Fruit fly (Drosophila melanogaster) whole organism, embryonic: ENCODE measurements around the gene Spt20.

ENCODE experiments used
- Atf3 ChIP-seq: fragments of 200-800 bp; sonication (Bioruptor generic); optimal IDR thresholded peaks from 3 replicates; lab custom pipeline; 2016; ENCODE audit warnings: missing biosample characterization, missing genetic modification characterization
- Atf6 ChIP-seq: fragments of 200-800 bp; sonication (Bioruptor generic); IDR thresholded peaks from 2 replicates; pipeline ENCODE4 v1.3.6; 2022; ENCODE audit warnings: missing biosample characterization, missing genetic modification characterization
- BEAF-32 ChIP-seq: fragments of 200-800 bp; sonication (Bioruptor generic); optimal IDR thresholded peaks from 3 replicates; lab custom pipeline; 2017; ENCODE audit warnings: missing biosample characterization, missing genetic modification characterization, mild to moderate bottlenecking, moderate library complexity, missing genetic modification reagents
- CG10209 ChIP-seq: fragments of 200-800 bp; sonication (Bioruptor generic); optimal IDR thresholded peaks from 3 replicates; lab custom pipeline; 2017; ENCODE audit warnings: missing biosample characterization, mild to moderate bottlenecking, missing genetic modification characterization, missing genetic modification reagents
- CG11085 ChIP-seq: fragments of 200-800 bp; sonication (Bioruptor generic); IDR thresholded peaks from 2 replicates; pipeline ENCODE4 v1.3.6; 2022; ENCODE audit warnings: missing biosample characterization, missing genetic modification characterization
- CG11504 ChIP-seq: fragments of 200-800 bp; sonication (Bioruptor generic); optimal IDR thresholded peaks from 3 replicates; lab custom pipeline; 2019; ENCODE audit warnings: missing biosample characterization, mild to moderate bottlenecking, missing genetic modification characterization, moderate library complexity
- CG12769 ChIP-seq: fragments of 200-800 bp; sonication (Bioruptor generic); optimal IDR thresholded peaks from 2 replicates; lab custom pipeline; 2019; ENCODE audit warnings: missing biosample characterization, mild to moderate bottlenecking, missing genetic modification characterization, moderate library complexity
- CG15514 ChIP-seq: fragments of 200-800 bp; sonication (Bioruptor generic); optimal IDR thresholded peaks from 3 replicates; lab custom pipeline; 2017; ENCODE audit warnings: missing biosample characterization, missing genetic modification characterization, mild to moderate bottlenecking, moderate library complexity, missing genetic modification reagents
- CG17385 ChIP-seq: fragments of 200-800 bp; sonication (Bioruptor generic); optimal IDR thresholded peaks from 3 replicates; lab custom pipeline; 2018; ENCODE audit warnings: missing biosample characterization, mild to moderate bottlenecking, missing genetic modification characterization
- CG2712 ChIP-seq: fragments of 200-800 bp; optimal IDR thresholded peaks from 3 replicates; lab custom pipeline; 2019; ENCODE audit warnings: missing biosample characterization, mild to moderate bottlenecking, missing genetic modification characterization, moderate library complexity
- CG30403 ChIP-seq: fragments of 200-800 bp; sonication (Bioruptor generic); optimal IDR thresholded peaks from 3 replicates; lab custom pipeline; 2016; ENCODE audit warnings: missing biosample characterization, missing genetic modification characterization
- CG33557 ChIP-seq: fragments of 200-800 bp; sonication (Bioruptor generic); optimal IDR thresholded peaks from 2 replicates; lab custom pipeline; 2019; ENCODE audit warnings: missing biosample characterization, mild to moderate bottlenecking, missing genetic modification characterization, moderate library complexity
- CG3726 ChIP-seq: fragments of 200-800 bp; sonication (Bioruptor generic); IDR thresholded peaks from 3 replicates; pipeline ENCODE4, ENCODE4 v1.3.6; 2022; ENCODE audit warnings: missing biosample characterization, missing genetic modification characterization
- CG3995 ChIP-seq: fragments of 200-800 bp; sonication (Bioruptor generic); optimal IDR thresholded peaks from 3 replicates; lab custom pipeline; 2016; ENCODE audit warnings: missing biosample characterization, missing genetic modification characterization
- CG4424 ChIP-seq: fragments of 200-800 bp; sonication (Bioruptor generic); optimal IDR thresholded peaks from 3 replicates; lab custom pipeline; 2016; ENCODE audit warnings: missing biosample characterization, missing genetic modification characterization
- CG4820 ChIP-seq: fragments of 200-800 bp; sonication (Bioruptor generic); optimal IDR thresholded peaks from 3 replicates; lab custom pipeline; 2016; ENCODE audit warnings: missing biosample characterization, missing genetic modification characterization
- CG4854 ChIP-seq: fragments of 200-800 bp; sonication (Bioruptor generic); optimal IDR thresholded peaks from 2 replicates; lab custom pipeline; 2016; ENCODE audit warnings: missing biosample characterization, missing genetic modification characterization, inconsistent platforms
- CG6654 ChIP-seq: fragments of 200-800 bp; sonication (Bioruptor generic); optimal IDR thresholded peaks from 2 replicates; lab custom pipeline; 2017; ENCODE audit warnings: missing biosample characterization, mild to moderate bottlenecking, missing genetic modification characterization
- CG6854 ChIP-seq: fragments of 200-800 bp; sonication (Bioruptor generic); optimal IDR thresholded peaks from 3 replicates; lab custom pipeline; 2017; ENCODE audit warnings: missing biosample characterization, mild to moderate bottlenecking, missing genetic modification characterization
- CG7556 ChIP-seq: fragments of 200-800 bp; sonication (Bioruptor generic); optimal IDR thresholded peaks from 2 replicates; lab custom pipeline; 2017; ENCODE audit warnings: missing biosample characterization, mild to moderate bottlenecking, missing genetic modification characterization
- CG7839 ChIP-seq: fragments of 200-800 bp; sonication (Bioruptor generic); optimal IDR thresholded peaks from 3 replicates; lab custom pipeline; 2018; ENCODE audit warnings: missing biosample characterization, mild to moderate bottlenecking, missing genetic modification characterization, moderate library complexity
- CG8281 ChIP-seq: fragments of 200-800 bp; sonication (Bioruptor generic); optimal IDR thresholded peaks from 2 replicates; lab custom pipeline; 2018; ENCODE audit warnings: missing biosample characterization, mild to moderate bottlenecking, missing genetic modification characterization, moderate library complexity
- CTCF ChIP-seq: fragments of 200-800 bp; sonication (Bioruptor generic); optimal IDR thresholded peaks from 2 replicates; lab custom pipeline; 2017; ENCODE audit warnings: missing biosample characterization, mild to moderate bottlenecking, missing genetic modification characterization, moderate library complexity
- CrebB ChIP-seq: fragments of 200-800 bp; sonication (Bioruptor generic); optimal IDR thresholded peaks from 3 replicates; lab custom pipeline; 2018; ENCODE audit warnings: missing biosample characterization, mild to moderate bottlenecking, missing genetic modification characterization
- Dfd ChIP-seq, 2 experiments: fragments of >200 bp; optimal IDR thresholded peaks; 2 replicates each; lab custom pipeline; 2017; ENCODE audit warnings: missing biosample characterization in 2 of 2, missing genetic modification characterization in 2 of 2
- Dp ChIP-seq: fragments of 200-800 bp; sonication (Bioruptor generic); optimal IDR thresholded peaks from 2 replicates; lab custom pipeline; 2018; ENCODE audit warnings: missing biosample characterization, mild to moderate bottlenecking, missing genetic modification characterization, moderate library complexity
- ERR ChIP-seq: fragments of 200-800 bp; sonication (Bioruptor generic); optimal IDR thresholded peaks from 2 replicates; lab custom pipeline; 2016; ENCODE audit warnings: missing biosample characterization, missing genetic modification characterization
- Fer3 ChIP-seq: fragments of 200-800 bp; sonication (Bioruptor generic); optimal IDR thresholded peaks from 2 replicates; lab custom pipeline; 2018; ENCODE audit warnings: missing biosample characterization, mild to moderate bottlenecking, missing genetic modification characterization, moderate library complexity
- HLH54F ChIP-seq: fragments of 200-800 bp; sonication (Bioruptor generic); optimal IDR thresholded peaks from 3 replicates; lab custom pipeline; 2016; ENCODE audit warnings: missing biosample characterization, missing genetic modification characterization
- Hr39 ChIP-seq: fragments of >200 bp; optimal IDR thresholded peaks from 2 replicates; lab custom pipeline; 2017
- Max ChIP-seq: fragments of 200-800 bp; sonication (Bioruptor generic); optimal IDR thresholded peaks from 2 replicates; lab custom pipeline; 2016; ENCODE audit warnings: missing biosample characterization, mild to moderate bottlenecking, missing genetic modification characterization
- Rx ChIP-seq: fragments of 200-800 bp; sonication (Bioruptor generic); IDR thresholded peaks from 2 replicates; pipeline ENCODE4 v1.3.6; 2022; ENCODE audit warnings: missing biosample characterization, missing genetic modification characterization
- Sox102F ChIP-seq: fragments of 200-800 bp; sonication (Bioruptor generic); optimal IDR thresholded peaks from 2 replicates; lab custom pipeline; 2018; ENCODE audit warnings: missing biosample characterization, mild to moderate bottlenecking, missing genetic modification characterization, moderate library complexity
- Sry-δ ChIP-seq: fragments of 200-800 bp; sonication (Bioruptor generic); optimal IDR thresholded peaks from 2 replicates; lab custom pipeline; 2016; ENCODE audit warnings: missing biosample characterization, missing genetic modification characterization
- Trl ChIP-seq, 3 experiments: fragments of >200 bp in 2 of 3; fragments of 200-800 bp in 1 of 3; sonication (Bioruptor generic) in 1 of 3; optimal IDR thresholded peaks; 2 replicates in 1 of 3; 3 replicates in 2 of 3; lab custom pipeline; 2016 to 2017; ENCODE audit warnings: missing biosample characterization in 1 of 3, missing genetic modification characterization in 1 of 3
- Usf ChIP-seq: fragments of 200-800 bp; sonication (Bioruptor generic); optimal IDR thresholded peaks from 2 replicates; lab custom pipeline; 2017; ENCODE audit warnings: missing genotype, missing biosample characterization, missing genetic modification characterization
- abd-A ChIP-seq: fragments of 200-800 bp; sonication (Bioruptor generic); optimal IDR thresholded peaks from 3 replicates; lab custom pipeline; 2019; ENCODE audit warnings: missing biosample characterization, mild to moderate bottlenecking, missing genetic modification characterization, moderate library complexity
- al ChIP-seq: fragments of 200-800 bp; sonication (Bioruptor generic); IDR thresholded peaks from 2 replicates; pipeline ENCODE4 v1.3.6; 2022; ENCODE audit warnings: missing biosample characterization, missing genetic modification characterization
- dpn ChIP-seq, 2 experiments: fragments of 200-800 bp; sonication (Bioruptor generic); optimal IDR thresholded peaks; 3 replicates each; lab custom pipeline; 2016; ENCODE audit warnings: missing biosample characterization in 2 of 2, missing genetic modification characterization in 2 of 2
- esg ChIP-seq: fragments of 200-800 bp; sonication (Bioruptor generic); conservative IDR thresholded peaks from 2 replicates; pipeline ENCODE4 v1.3.6; 2022; ENCODE audit warnings: missing biosample characterization, missing genetic modification characterization
- fd3F ChIP-seq: fragments of 200-800 bp; sonication (Bioruptor generic); optimal IDR thresholded peaks from 2 replicates; lab custom pipeline; 2018; ENCODE audit warnings: missing biosample characterization, mild to moderate bottlenecking, missing genetic modification characterization, moderate library complexity
- ind ChIP-seq: fragments of 200-800 bp; sonication (Bioruptor generic); optimal IDR thresholded peaks from 3 replicates; lab custom pipeline; 2016; ENCODE audit warnings: missing biosample characterization, missing genetic modification characterization
- nerfin-2 ChIP-seq: fragments of 200-800 bp; sonication (Bioruptor generic); IDR thresholded peaks from 2 replicates; pipeline ENCODE4 v1.3.6; 2022; ENCODE audit warnings: missing biosample characterization, missing genetic modification characterization; ENCODE audit not compliant: partially characterized antibody
- nom ChIP-seq: fragments of 200-800 bp; sonication (Bioruptor generic); optimal IDR thresholded peaks from 2 replicates; lab custom pipeline; 2017; ENCODE audit warnings: missing biosample characterization, missing genetic modification characterization, mild to moderate bottlenecking, moderate library complexity, missing genetic modification reagents
- oc ChIP-seq: fragments of 200-800 bp; sonication (Bioruptor generic); optimal IDR thresholded peaks from 2 replicates; lab custom pipeline; 2018; ENCODE audit warnings: missing biosample characterization, mild to moderate bottlenecking, missing genetic modification characterization, moderate library complexity
- p53 ChIP-seq: fragments of 200-800 bp; sonication (Bioruptor generic); optimal IDR thresholded peaks from 2 replicates; lab custom pipeline; 2016; ENCODE audit warnings: missing biosample characterization, missing genetic modification characterization
- row ChIP-seq: fragments of 200-800 bp; sonication (Bioruptor generic); IDR thresholded peaks from 3 replicates; pipeline ENCODE4 v1.3.6; 2022; ENCODE audit warnings: missing biosample characterization, missing genetic modification characterization
- salm ChIP-seq: fragments of 200-800 bp; sonication (Bioruptor generic); optimal IDR thresholded peaks from 2 replicates; lab custom pipeline; 2018; ENCODE audit warnings: missing biosample characterization, mild to moderate bottlenecking, missing genetic modification characterization
- sug ChIP-seq: fragments of 200-800 bp; optimal IDR thresholded peaks from 2 replicates; lab custom pipeline; 2019; ENCODE audit warnings: missing biosample characterization, mild to moderate bottlenecking, missing genetic modification characterization, moderate library complexity
- trem ChIP-seq: fragments of 200-800 bp; optimal IDR thresholded peaks from 3 replicates; lab custom pipeline; 2019; ENCODE audit warnings: missing biosample characterization, mild to moderate bottlenecking, missing genetic modification characterization, moderate library complexity

The Spt20 gene

dm6 chr3L:13486041-13486859 is 16.3 kb upstream of the Spt20 start, which contains the start of the genes Abp1 and Tgi (continued):
- TF ChIP-seq CG8281 (no peak), dpn (GFP tag; optimal IDR thresholded peaks at IDR 0.05; lab: Kevin White, UChicago) (peak; percentile 27 to 67), Sry-δ (GFP tag; lab: Kevin White, UChicago) (peak; percentile 93), CG2712 (tag; lab: Kevin White, UChicago) (peak; percentile 7), ERR (GFP tag; lab: Kevin White, UChicago) (peak; percentile 2), abd-A (no peak), CrebB (tag; lab: Kevin White, UChicago) (peak; percentile 46), nom (GFP tag; lab: Kevin White, UChicago) (peak; percentile 7), Rx (GFP tag; lab: Robert Waterston, UW) (no peak), CG3995 (GFP tag; lab: Kevin White, UChicago) (peak; percentile 16), CG11504 (peak; percentile 24), p53 (no peak), CG4820 (GFP tag; lab: Kevin White, UChicago) (no peak), CG3726 (no peak), HLH54F (GFP tag; lab: Kevin White, UChicago) (peak; percentile 37), sug (tag; lab: Kevin White, UChicago) (peak; percentile 21), CG7839 (peak; percentile 44), Max (GFP tag; lab: Kevin White, UChicago) (no peak), CG30403 (GFP tag; lab: Kevin White, UChicago) (peak; percentile 43), ind (GFP tag; lab: Kevin White, UChicago) (peak; percentile 33), Hr39 (lab: Kevin White, UChicago) (no peak), Atf6 (GFP tag; lab: Robert Waterston, UW) (no peak), CG33557 (GFP tag; lab: Kevin White, UChicago) (no peak), Fer3 (tag; lab: Kevin White, UChicago) (no peak), al (GFP tag; lab: Robert Waterston, UW) (no peak), BEAF-32 (peak; percentile 91), Atf3 (GFP tag; lab: Kevin White, UChicago) (no peak), CG7556 (no peak), fd3F (peak; percentile 58), row (GFP tag; lab: Robert Waterston, UW) (peak; percentile 33), oc (tag; lab: Kevin White, UChicago) (no peak), Usf (GFP tag; lab: Kevin White, UChicago) (no peak), CG4424 (GFP tag; lab: Kevin White, UChicago) (no peak), CG17385 (GFP tag; lab: Kevin White, UChicago) (no peak), CTCF (peak; percentile 70), Sox102F (GFP tag; lab: Kevin White, UChicago) (no peak), CG11085 (GFP tag; lab: Robert Waterston, UW) (no peak), esg (GFP tag; lab: Robert Waterston, UW) (no peak), CG10209 (GFP tag; lab: Kevin White, UChicago) (peak; percentile 15), nerfin-2 (peak; percentile 62), salm (tag; lab: Kevin White, UChicago) (no peak), CG12769 (tag; lab: Kevin White, UChicago) (peak; percentile 65), CG4854 (GFP tag; lab: Kevin White, UChicago) (no peak), CG6854 (GFP tag; lab: Kevin White, UChicago) (no peak), CG6654 (GFP tag; lab: Kevin White, UChicago) (no peak), Trl (optimal IDR thresholded peaks at IDR 0.05; lab: Kevin White, UChicago) (no peak), Trl (GFP tag; optimal IDR thresholded peaks at IDR 0.05; lab: Kevin White, UChicago) (no peak), trem (tag; lab: Kevin White, UChicago) (no peak), Dfd (GFP tag; optimal IDR thresholded peaks at IDR 0.05; lab: Kevin White, UChicago) (no peak), CG15514 (GFP tag; lab: Kevin White, UChicago) (peak; percentile 87), Dp (peak; percentile 54)
